Worm (Caenorhabditis elegans) whole organism, late embryonic: ENCODE results near the gene hsp-90.

Source experiments
- C08G9.2 ChIP-seq: sonication (generic microtip); optimal IDR thresholded peaks from 2 replicates; lab custom pipeline; 2016; ENCODE audit warnings: mild to moderate bottlenecking, missing genetic modification characterization, moderate library complexity, missing compliant biosample characterization
- ceh-34 ChIP-seq: sonication (generic microtip); optimal IDR thresholded peaks from 2 replicates; lab custom pipeline; 2016; ENCODE audit warnings: mild to moderate bottlenecking, missing genetic modification characterization, missing compliant biosample characterization
- dve-1 ChIP-seq: sonication (generic microtip); optimal IDR thresholded peaks from 2 replicates; lab custom pipeline; 2017; ENCODE audit warnings: antibody characterized with exemption, mild to moderate bottlenecking, missing genetic modification characterization, missing compliant biosample characterization
- hlh-13 ChIP-seq: fragments of 200-800 bp; sonication (Bioruptor generic); optimal IDR thresholded peaks from 2 replicates; lab custom pipeline; 2018; ENCODE audit warnings: mild to moderate bottlenecking, missing genetic modification characterization, missing compliant biosample characterization
- nhr-11 ChIP-seq: fragments of 150-350 bp; optimal IDR thresholded peaks from 2 replicates; lab custom pipeline; 2014; ENCODE audit warnings: missing biosample characterization, missing genetic modification characterization
- rnt-1 ChIP-seq: sonication (generic microtip); optimal IDR thresholded peaks from 2 replicates; lab custom pipeline; 2016; ENCODE audit warnings: missing genetic modification characterization, missing compliant biosample characterization
- sox-2 ChIP-seq: fragments of 200-800 bp; sonication (Bioruptor generic); IDR thresholded peaks from 2 replicates; pipeline ENCODE4 v1.3.6; 2022; ENCODE audit warnings: missing genetic modification reagents, missing genetic modification characterization, missing compliant biosample characterization
- unc-42 ChIP-seq: sonication (generic microtip); optimal IDR thresholded peaks from 2 replicates; lab custom pipeline; 2016; ENCODE audit warnings: missing genotype, missing genetic modification characterization, missing compliant biosample characterization
- unc-86 ChIP-seq: sonication (generic microtip); optimal IDR thresholded peaks from 2 replicates; lab custom pipeline; 2016; ENCODE audit warnings: missing genetic modification characterization, missing compliant biosample characterization
- zip-5 ChIP-seq: sonication (generic microtip); optimal IDR thresholded peaks from 2 replicates; lab custom pipeline; 2016; ENCODE audit warnings: missing genetic modification characterization, missing compliant biosample characterization

- no peak for TF ChIP-seq nhr-11 (tag; lab: Kevin White, UChicago)
- TF ChIP-seq C08G9.2 (tag; lab: Kevin White, UChicago) = no peak
- no peak for TF ChIP-seq unc-86 (tag; lab: Kevin White, UChicago)
- no peak for TF ChIP-seq hlh-13
- TF ChIP-seq rnt-1 = no peak
- no peak for TF ChIP-seq dve-1 (tag; lab: Kevin White, UChicago)
- TF ChIP-seq zip-5 (tag; lab: Kevin White, UChicago) = no peak
- TF ChIP-seq sox-2 (GFP tag; lab: Robert Waterston, UW) = no peak
- TF ChIP-seq unc-42 = no peak
- no peak for TF ChIP-seq ceh-34
Measured at ce11 chrV:14723020-14723419, 38.3 kb downstream of the hsp-90 start, which contains the start of gene R08A2.7.
